Fruit fly (Drosophila melanogaster) Kc167 (cell line): ENCODE results near the gene CG42833.

Experiments
- Sin3A ChIP-seq: fragments of >200 bp; optimal IDR thresholded peaks from 2 replicates; lab custom pipeline; 2018; ENCODE audit warnings: missing external identifiers
- psq ChIP-seq: fragments of >200 bp; optimal IDR thresholded peaks from 2 replicates; lab custom pipeline; 2017; ENCODE audit warnings: missing external identifiers
- ttk ChIP-seq: sonication (Bioruptor generic); optimal IDR thresholded peaks from 2 replicates; lab custom pipeline; 2017; ENCODE audit warnings: missing external identifiers

- TF ChIP-seq ttk (no peak), Sin3A (no peak), psq (no peak)
Measured at dm6 chr3L:20192872-20193747, 6.8 kb upstream of the CG42833 start.
